Worm (Caenorhabditis elegans) whole organism, L2 larva: Measurements from ENCODE around the gene tofu-6.

Experiments
- ZK546.5 ChIP-seq: sonication (generic microtip); optimal IDR thresholded peaks from 2 replicates; lab custom pipeline; 2017; ENCODE audit warnings: missing biosample characterization, missing genetic modification characterization
- crh-2 ChIP-seq: sonication (generic microtip); optimal IDR thresholded peaks from 2 replicates; lab custom pipeline; 2017; ENCODE audit warnings: missing biosample characterization, missing genetic modification characterization
- elt-1 ChIP-seq: fragments of 150-350 bp; optimal IDR thresholded peaks from 2 replicates; lab custom pipeline; 2014; ENCODE audit warnings: missing biosample characterization, missing genetic modification characterization
- gmeb-1 ChIP-seq: fragments of 150-350 bp; optimal IDR thresholded peaks from 2 replicates; lab custom pipeline; 2014; ENCODE audit warnings: missing biosample characterization, missing genetic modification characterization
- lin-39 ChIP-seq: fragments of 150-350 bp; optimal IDR thresholded peaks from 2 replicates; lab custom pipeline; 2014; ENCODE audit warnings: missing biosample characterization, missing genetic modification reagents, missing genetic modification characterization
- mdl-1 ChIP-seq, 2 experiments: fragments of 150-350 bp in 1 of 2; sonication (generic microtip) in 1 of 2; optimal IDR thresholded peaks; 2 replicates each; lab custom pipeline; 2017; ENCODE audit warnings: missing biosample characterization in 2 of 2, missing genetic modification characterization in 2 of 2
- nhr-11 ChIP-seq: fragments of 150-350 bp; optimal IDR thresholded peaks from 2 replicates; lab custom pipeline; 2014; ENCODE audit warnings: missing biosample characterization, missing genetic modification characterization
- nhr-12 ChIP-seq: fragments of 150-350 bp; optimal IDR thresholded peaks from 2 replicates; lab custom pipeline; 2014; ENCODE audit warnings: missing biosample characterization, missing genetic modification characterization
- unc-55 ChIP-seq: fragments of 150-350 bp; sonication (generic microtip); optimal IDR thresholded peaks from 3 replicates; lab custom pipeline; 2014; ENCODE audit warnings: missing biosample characterization, missing genetic modification reagents, missing genetic modification characterization
- ztf-4 ChIP-seq: fragments of 150-350 bp; optimal IDR thresholded peaks from 2 replicates; lab custom pipeline; 2014; ENCODE audit warnings: missing biosample characterization, missing genetic modification characterization

DNA sequence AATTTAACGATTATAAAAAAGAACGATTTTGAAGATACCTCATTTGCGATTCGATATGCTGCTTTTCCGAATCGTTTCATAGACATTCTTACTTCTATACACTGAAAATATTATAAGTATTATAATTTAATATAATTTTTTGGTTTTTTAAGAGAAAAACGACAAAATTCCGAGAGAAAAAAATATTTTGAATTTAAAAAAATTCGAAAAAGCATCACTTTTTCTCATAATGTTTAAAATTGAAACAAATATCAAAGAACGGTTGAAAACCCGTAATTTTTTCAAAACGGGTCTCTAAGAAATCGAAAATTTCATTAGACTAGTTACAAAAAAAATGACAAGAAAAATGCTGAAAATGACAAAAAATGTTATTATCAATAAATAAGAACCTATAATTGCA lies 25.5 kb upstream of the tofu-6 start, which contains the start of gene pink-1:
- no peak for TF ChIP-seq crh-2 (tag; lab: Kevin White, UChicago)
- no peak for TF ChIP-seq elt-1 (tag; lab: Kevin White, UChicago)
- no peak for TF ChIP-seq ZK546.5
- TF ChIP-seq mdl-1 (tag; optimal IDR thresholded peaks at IDR 0.05; lab: Kevin White, UChicago) = no peak
- TF ChIP-seq nhr-11 (tag; lab: Kevin White, UChicago) = no peak
- TF ChIP-seq gmeb-1 = no peak
- TF ChIP-seq unc-55 (GFP tag; lab: Kevin White, UChicago) = no peak
- TF ChIP-seq nhr-12 = no peak
- TF ChIP-seq ztf-4 (tag; lab: Kevin White, UChicago) = no peak
- no peak for TF ChIP-seq lin-39 (tag; lab: Kevin White, UChicago)
